Fruit fly (Drosophila melanogaster) whole organism, wandering third instar larva: Measurements from ENCODE around the gene CG4839.

Source experiments
- Abd-B ChIP-seq: fragments of >200 bp; optimal IDR thresholded peaks from 2 replicates; lab custom pipeline; 2017; ENCODE audit warnings: missing biosample characterization, missing genetic modification characterization
- brk ChIP-seq: fragments of 200-800 bp; sonication (Bioruptor generic); optimal IDR thresholded peaks from 2 replicates; lab custom pipeline; 2016; ENCODE audit warnings: missing biosample characterization, mild to moderate bottlenecking, missing genetic modification characterization
- dsf ChIP-seq: sonication (Bioruptor generic); optimal IDR thresholded peaks from 2 replicates; lab custom pipeline; 2016; ENCODE audit warnings: missing biosample characterization, missing genetic modification characterization, borderline replicate concordance
- h ChIP-seq: fragments of 200-800 bp; sonication (Bioruptor generic); optimal IDR thresholded peaks from 3 replicates; lab custom pipeline; 2016; ENCODE audit warnings: missing biosample characterization, mild to moderate bottlenecking, missing genetic modification characterization
- jim ChIP-seq: fragments of 175-275, 200-325 bp; sonication (Bioruptor generic); optimal IDR thresholded peaks from 2 replicates; lab custom pipeline; 2016; ENCODE audit warnings: missing biosample characterization, mild to moderate bottlenecking, missing genetic modification characterization
- pan ChIP-seq: fragments of >200 bp; optimal IDR thresholded peaks from 2 replicates; lab custom pipeline; 2017
- rgr ChIP-seq: fragments of 200-800 bp; sonication (Bioruptor generic); optimal IDR thresholded peaks from 3 replicates; lab custom pipeline; 2016; ENCODE audit warnings: missing biosample characterization, mild to moderate bottlenecking, missing genetic modification characterization
- usp ChIP-seq: fragments of >200 bp; optimal IDR thresholded peaks from 2 replicates; lab custom pipeline; 2017; ENCODE audit warnings: missing biosample characterization, missing genetic modification characterization

- no peak for TF ChIP-seq rgr
- no peak for TF ChIP-seq h (GFP tag; lab: Kevin White, UChicago)
- TF ChIP-seq brk (GFP tag; lab: Kevin White, UChicago): no peak
- TF ChIP-seq Abd-B: no peak
- no peak for TF ChIP-seq jim
- TF ChIP-seq pan (lab: Kevin White, UChicago): no peak
- no peak for TF ChIP-seq usp (GFP tag; lab: Kevin White, UChicago)
- TF ChIP-seq dsf: no peak
Observed at dm6 chr2L:10180182-10180779, 35.7 kb downstream of the CG4839 start, which contains the start of gene CG44153.
